Worm (Caenorhabditis elegans): Measurements from ENCODE around the gene pup-2.

DNA sequence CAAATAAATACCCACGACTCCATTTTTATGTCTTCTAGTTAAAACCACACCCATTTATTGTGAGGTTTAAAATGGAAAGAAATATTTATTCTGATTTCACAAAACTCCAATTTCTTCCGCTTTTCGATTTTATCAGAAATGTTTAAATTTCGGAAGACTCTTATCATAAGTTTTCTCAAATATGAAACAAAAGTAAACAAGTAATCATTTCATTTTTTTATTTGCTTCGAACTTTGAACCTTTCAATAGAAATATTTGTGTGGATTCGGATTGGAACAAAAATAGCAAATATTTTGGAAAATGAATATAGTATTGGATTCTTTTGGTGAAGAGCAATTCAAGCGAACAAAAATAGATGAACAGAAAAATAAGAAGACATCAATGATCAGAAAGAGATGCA lies 36.1 kb downstream of the pup-2 start:
- TF ChIP-seq hlh-12 (tag; optimal IDR thresholded peaks at IDR 0.05): no peak
- TF ChIP-seq die-1 (tag; optimal IDR thresholded peaks at IDR 0.05): no peak
- TF ChIP-seq nhr-90 (tag; optimal IDR thresholded peaks at IDR 0.05): no peak
- no peak for TF ChIP-seq efl-1 (GFP tag; optimal IDR thresholded peaks at IDR 0.05)
- no peak for TF ChIP-seq ztf-25 (GFP tag; IDR thresholded peaks at IDR 0.05)

Measured in whole organism, young adult.